Worm (Caenorhabditis elegans) whole organism, early embryonic: ENCODE results near the gene srx-101.

Experiments
- B0310.2 ChIP-seq: sonication (generic microtip); optimal IDR thresholded peaks from 2 replicates; lab custom pipeline; 2016; ENCODE audit warnings: mild to moderate bottlenecking, missing genetic modification characterization, missing compliant biosample characterization
- F13C5.2 ChIP-seq: sonication (generic microtip); optimal IDR thresholded peaks from 2 replicates; lab custom pipeline; 2017; ENCODE audit warnings: mild to moderate bottlenecking, missing genetic modification characterization, inconsistent platforms, missing compliant biosample characterization
- aly-1 ChIP-seq: sonication (generic microtip); optimal IDR thresholded peaks from 2 replicates; lab custom pipeline; 2016; ENCODE audit warnings: missing genetic modification characterization, missing compliant biosample characterization
- ama-1 ChIP-seq: fragments of 150-350 bp; optimal IDR thresholded peaks from 2 replicates; lab custom pipeline; 2014
- ceh-13 ChIP-seq: fragments of 200-800 bp; sonication (Bioruptor generic); optimal IDR thresholded peaks from 2 replicates; lab custom pipeline; 2018; ENCODE audit warnings: mild to moderate bottlenecking, missing genetic modification characterization, missing compliant biosample characterization
- ceh-36 ChIP-seq: sonication (generic microtip); optimal IDR thresholded peaks from 2 replicates; lab custom pipeline; 2016; ENCODE audit warnings: missing genetic modification characterization, inconsistent platforms, missing compliant biosample characterization
- ets-7 ChIP-seq: sonication (generic microtip); optimal IDR thresholded peaks from 2 replicates; lab custom pipeline; 2016; ENCODE audit warnings: missing genotype, missing genetic modification characterization, missing compliant biosample characterization
- flt-1 ChIP-seq: fragments of 200-800 bp; sonication (Bioruptor generic); IDR thresholded peaks from 2 replicates; pipeline ENCODE4 v1.3.6; 2022; ENCODE audit warnings: missing genetic modification characterization, missing compliant biosample characterization
- hmbx-1 ChIP-seq: sonication (generic microtip); optimal IDR thresholded peaks from 2 replicates; lab custom pipeline; 2016; ENCODE audit warnings: mild to moderate bottlenecking, missing genetic modification characterization, missing compliant biosample characterization
- hmg-4 ChIP-seq: fragments of 200-800 bp; sonication (Bioruptor generic); optimal IDR thresholded peaks from 2 replicates; lab custom pipeline; 2018; ENCODE audit warnings: mild to moderate bottlenecking, missing genetic modification characterization, missing compliant biosample characterization
- hnd-1 ChIP-seq: sonication (generic microtip); optimal IDR thresholded peaks from 2 replicates; lab custom pipeline; 2016; ENCODE audit warnings: missing genetic modification characterization, missing compliant biosample characterization
- pes-1 ChIP-seq: fragments of 200-800 bp; sonication (Bioruptor generic); IDR thresholded peaks from 2 replicates; pipeline ENCODE4 v1.3.6; 2022; ENCODE audit warnings: missing genetic modification reagents, missing genetic modification characterization, missing compliant biosample characterization
- scrt-1 ChIP-seq: fragments of 200-800 bp; sonication (Bioruptor generic); IDR thresholded peaks from 2 replicates; pipeline ENCODE4 v1.3.6; 2022; ENCODE audit warnings: missing genetic modification characterization, missing compliant biosample characterization
- sea-1 ChIP-seq: fragments of 200-800 bp; sonication (Bioruptor generic); conservative IDR thresholded peaks from 2 replicates; pipeline ENCODE4 v1.3.6; 2022; ENCODE audit warnings: missing genetic modification characterization, missing compliant biosample characterization
- tbx-11 ChIP-seq: fragments of 200-800 bp; sonication (Bioruptor generic); IDR thresholded peaks from 2 replicates; pipeline ENCODE4 v1.3.6; 2022; ENCODE audit warnings: missing genetic modification characterization, missing compliant biosample characterization
- tbx-37 ChIP-seq: fragments of 200-800 bp; sonication (Bioruptor generic); conservative IDR thresholded peaks from 2 replicates; pipeline ENCODE4 v1.3.6; 2022; ENCODE audit warnings: missing genetic modification reagents, missing genetic modification characterization, missing compliant biosample characterization
- tra-4 ChIP-seq: sonication (generic microtip); optimal IDR thresholded peaks from 2 replicates; lab custom pipeline; 2017; ENCODE audit warnings: missing genetic modification characterization, missing compliant biosample characterization

The srx-101 gene

ce11 chrII:3721016-3721415 lies 30.5 kb upstream of the srx-101 start, which contains the start of gene C46E10.3:
Gene C46E10.3 (plus strand): TSS chrII:3721316.
- no peak for TF ChIP-seq B0310.2 (tag; lab: Kevin White, UChicago)
- TF ChIP-seq hnd-1 = no peak
- TF ChIP-seq ama-1 (lab: Kevin White, UChicago) = no peak
- TF ChIP-seq tra-4 (tag; lab: Kevin White, UChicago) = no peak
- no peak for TF ChIP-seq tbx-37 (GFP tag; lab: Robert Waterston, UW)

DNA sequence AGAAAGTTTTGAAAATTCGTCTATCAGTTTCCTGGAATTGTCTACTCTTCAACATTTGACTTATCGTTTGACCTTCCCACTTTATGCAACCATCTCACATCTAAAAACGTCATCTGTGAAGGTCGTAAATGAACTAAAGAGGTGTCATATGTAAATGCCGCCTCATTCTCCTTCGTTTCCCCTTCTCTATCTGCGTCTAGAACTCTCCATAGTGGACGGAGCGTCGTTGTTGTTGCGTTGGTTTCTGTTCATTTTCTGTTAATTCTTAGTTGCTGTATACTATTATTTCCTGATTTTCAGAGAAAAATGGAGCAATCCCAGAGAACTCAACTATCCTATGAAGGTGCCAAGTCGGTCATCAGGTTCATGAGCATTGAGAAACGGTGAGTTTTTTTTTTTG lies 26.4 kb upstream of the srx-101 start, which contains the start of gene fbxc-52:
Gene fbxc-52 (plus strand): TSS at position 301 of the 400 bp plus-strand sequence.
- TF ChIP-seq ets-7 (no peak), tra-4 (tag; lab: Kevin White, UChicago) (no peak), aly-1 (tag; lab: Kevin White, UChicago) (no peak), hnd-1 (no peak)

- TF ChIP-seq hmg-4 (GFP tag; lab: Kevin White, UChicago) (no peak), ceh-13 (GFP tag; lab: Kevin White, UChicago) (no peak), ama-1 (lab: Kevin White, UChicago) (no peak), hmbx-1 (no peak), sea-1 (GFP tag; lab: Robert Waterston, UW) (no peak), tbx-37 (GFP tag; lab: Robert Waterston, UW) (no peak)
Observed at ce11 chrII:3716455-3716854, 25.9 kb upstream of the srx-101 start, which contains the start of gene srh-99. Gene srh-99 (minus strand): TSS chrII:3716555.

DNA sequence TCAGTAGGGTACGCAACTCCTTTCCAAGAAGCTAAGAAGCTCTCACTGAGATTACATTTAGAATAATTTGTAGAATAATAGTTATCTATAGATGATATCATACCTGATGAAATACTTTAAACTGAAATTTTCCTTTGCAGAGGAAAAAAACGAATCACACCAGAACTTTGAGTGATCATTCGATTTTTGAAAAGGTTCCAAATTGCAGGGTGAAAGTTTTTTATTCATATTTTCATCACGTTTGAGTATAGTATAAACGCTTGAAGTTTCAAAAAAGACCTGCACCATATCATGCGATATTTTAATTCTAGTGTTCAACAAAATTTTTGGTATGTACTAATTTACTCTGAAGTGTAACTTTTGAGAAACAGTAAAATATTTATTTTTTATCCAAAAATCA lies 24.0 kb upstream of the srx-101 start, which contains the start of gene srh-100:
Gene srh-100 (minus strand): TSS at position 101 of the 400 bp plus-strand sequence.
- TF ChIP-seq pes-1 (GFP tag; lab: Robert Waterston, UW) = no peak
- TF ChIP-seq B0310.2 (tag; lab: Kevin White, UChicago) = no peak
- no peak for TF ChIP-seq tbx-11
- no peak for TF ChIP-seq sea-1 (GFP tag; lab: Robert Waterston, UW)
- no peak for TF ChIP-seq ceh-36 (tag; lab: Kevin White, UChicago)
- TF ChIP-seq flt-1 (GFP tag; lab: Robert Waterston, UW) = no peak
- no peak for TF ChIP-seq tra-4 (tag; lab: Kevin White, UChicago)
- TF ChIP-seq hmbx-1 = no peak
- no peak for TF ChIP-seq scrt-1
- TF ChIP-seq hmg-4 (GFP tag; lab: Kevin White, UChicago) = no peak
- TF ChIP-seq ets-7 = no peak
- no peak for TF ChIP-seq tbx-37 (GFP tag; lab: Robert Waterston, UW)

- TF ChIP-seq tra-4 (tag; lab: Kevin White, UChicago) = no peak
- no peak for TF ChIP-seq hnd-1
- no peak for TF ChIP-seq pes-1 (GFP tag; lab: Robert Waterston, UW)
- TF ChIP-seq ceh-36 (tag; lab: Kevin White, UChicago) = peak; percentile 51
Observed at ce11 chrII:3711047-3711446, 20.5 kb upstream of the srx-101 start, which contains the start of gene fbxc-53. Gene fbxc-53 (plus strand): TSS chrII:3711291.

DNA sequence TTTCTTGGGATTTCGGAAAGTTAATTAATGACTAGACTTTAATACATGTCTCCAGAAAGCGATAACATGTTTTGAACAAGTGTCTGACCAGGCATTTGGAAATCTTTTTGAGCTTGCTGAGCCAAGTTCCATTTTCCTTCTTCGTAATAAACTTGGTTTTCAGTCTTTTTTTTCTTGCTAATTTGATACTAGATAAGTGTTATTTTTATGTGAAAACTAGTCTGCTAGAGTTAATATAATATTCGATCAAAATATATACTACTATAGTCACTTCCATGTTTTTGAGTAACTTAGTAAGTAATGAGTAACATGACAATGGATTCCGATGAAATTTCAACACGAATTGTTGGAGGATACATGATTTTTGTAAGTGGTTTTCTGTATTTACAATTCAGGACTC lies 18.7 kb upstream of the srx-101 start, which contains the start of gene srx-110:
Gene srx-110 (plus strand): TSS at position 301 of the 400 bp plus-strand sequence.
- no peak for TF ChIP-seq hmbx-1
- TF ChIP-seq ama-1 (lab: Kevin White, UChicago) = no peak
- TF ChIP-seq scrt-1 = no peak
- TF ChIP-seq aly-1 (tag; lab: Kevin White, UChicago) = no peak
- TF ChIP-seq B0310.2 (tag; lab: Kevin White, UChicago) = no peak
- no peak for TF ChIP-seq tra-4 (tag; lab: Kevin White, UChicago)
- no peak for TF ChIP-seq tbx-11
- TF ChIP-seq ets-7 = no peak
- TF ChIP-seq tbx-37 (GFP tag; lab: Robert Waterston, UW) = no peak
- no peak for TF ChIP-seq ceh-36 (tag; lab: Kevin White, UChicago)
- no peak for TF ChIP-seq flt-1 (GFP tag; lab: Robert Waterston, UW)
- no peak for TF ChIP-seq hmg-4 (GFP tag; lab: Kevin White, UChicago)
- no peak for TF ChIP-seq sea-1 (GFP tag; lab: Robert Waterston, UW)
- no peak for TF ChIP-seq pes-1 (GFP tag; lab: Robert Waterston, UW)
- no peak for TF ChIP-seq hnd-1
- no peak for TF ChIP-seq F13C5.2 (tag; lab: Kevin White, UChicago)
- no peak for TF ChIP-seq ceh-13 (GFP tag; lab: Kevin White, UChicago)

- TF ChIP-seq hmbx-1 (no peak), ceh-13 (GFP tag; lab: Kevin White, UChicago) (no peak), hmg-4 (GFP tag; lab: Kevin White, UChicago) (no peak), sea-1 (GFP tag; lab: Robert Waterston, UW) (no peak), tbx-11 (no peak), B0310.2 (tag; lab: Kevin White, UChicago) (no peak), ama-1 (lab: Kevin White, UChicago) (no peak), F13C5.2 (tag; lab: Kevin White, UChicago) (no peak), aly-1 (tag; lab: Kevin White, UChicago) (no peak), ets-7 (no peak), pes-1 (GFP tag; lab: Robert Waterston, UW) (no peak), tra-4 (tag; lab: Kevin White, UChicago) (no peak), tbx-37 (GFP tag; lab: Robert Waterston, UW) (no peak), ceh-36 (tag; lab: Kevin White, UChicago) (no peak), scrt-1 (no peak), flt-1 (GFP tag; lab: Robert Waterston, UW) (no peak), hnd-1 (no peak)
Observed at ce11 chrII:3705320-3705719, 14.8 kb upstream of the srx-101 start, which contains the start of gene srx-108. Gene srx-108 (plus strand): TSS chrII:3705620.

DNA sequence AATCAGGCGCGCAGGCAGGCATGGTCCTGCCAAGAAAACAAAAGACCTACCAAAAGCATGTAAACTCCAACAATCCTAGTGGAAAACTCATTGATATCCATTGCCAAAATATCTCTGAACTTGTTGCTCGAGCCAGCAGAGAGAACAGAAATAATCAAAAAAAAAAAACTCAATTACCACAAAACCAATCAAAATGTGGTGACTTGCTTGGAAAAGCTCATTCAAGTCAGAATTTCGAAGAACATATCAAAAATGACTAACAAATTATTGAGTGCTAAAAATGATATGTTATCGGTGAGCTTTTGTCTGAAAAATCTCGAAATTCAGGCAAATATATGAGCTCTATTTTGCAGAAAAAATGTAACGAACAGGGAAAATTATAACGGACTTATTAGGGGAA lies 10.8 kb upstream of the srx-101 start, which contains the start of gene srx-105:
Gene srx-105 (minus strand): TSS at position 101 of the 400 bp plus-strand sequence.
- no peak for TF ChIP-seq hmbx-1
- no peak for TF ChIP-seq tra-4 (tag; lab: Kevin White, UChicago)
- no peak for TF ChIP-seq ceh-13 (GFP tag; lab: Kevin White, UChicago)
- TF ChIP-seq sea-1 (GFP tag; lab: Robert Waterston, UW) = no peak
- TF ChIP-seq ets-7 = no peak
